Fruit fly (Drosophila melanogaster): ENCODE results near the gene pigs.

The pigs gene

dm6 chrX:6646846-6647245 lies 47.0 kb downstream of the pigs start (continued):
- TF ChIP-seq spab (GFP tag; optimal IDR thresholded peaks at IDR 0.05) (no peak), CG6792 (GFP tag; optimal IDR thresholded peaks at IDR 0.05) (peak; percentile 5), pdm3 (GFP tag; optimal IDR thresholded peaks at IDR 0.05) (no peak), acj6 (GFP tag; optimal IDR thresholded peaks at IDR 0.05) (peak; percentile 26), Eip93F (GFP tag; optimal IDR thresholded peaks at IDR 0.05) (no peak), CG10669 (GFP tag; optimal IDR thresholded peaks at IDR 0.05) (no peak), Blimp-1 (GFP tag; optimal IDR thresholded peaks at IDR 0.05) (no peak), CG7368 (GFP tag; optimal IDR thresholded peaks at IDR 0.05) (no peak), Hr38 (GFP tag; optimal IDR thresholded peaks at IDR 0.05) (no peak), Eip78C (GFP tag) (peak; percentile 73), cyc (GFP tag; optimal IDR thresholded peaks at IDR 0.05) (no peak), svp (GFP tag) (peak; percentile 64), CG11902 (GFP tag; optimal IDR thresholded peaks at IDR 0.05) (no peak), Met (GFP tag; optimal IDR thresholded peaks at IDR 0.05) (no peak), vri (GFP tag; optimal IDR thresholded peaks at IDR 0.05) (no peak), fd85E (GFP tag; optimal IDR thresholded peaks at IDR 0.05) (no peak), ss (GFP tag; optimal IDR thresholded peaks at IDR 0.05) (peak in 1 of 2 experiments; percentile 21), CG6163 (GFP tag; IDR thresholded peaks at IDR 0.05) (0 out of 3 replicates have a peak, but pooled peaks have one; percentile 28), achi (GFP tag; optimal IDR thresholded peaks at IDR 0.05) (peak; percentile 31), CG4318 (GFP tag; optimal IDR thresholded peaks at IDR 0.05) (no peak), Smox (GFP tag; optimal IDR thresholded peaks at IDR 0.05) (peak; percentile 24), fd59A (GFP tag; optimal IDR thresholded peaks at IDR 0.05) (no peak), Ets96B (tag; optimal IDR thresholded peaks at IDR 0.05) (peak; percentile 3)

dm6 chrX:6654198-6654831 lies 54.5 kb downstream of the pigs start, which contains the start of the genes CG3226 and Cdc7:
Gene CG3226, minus strand, starts transcription at chrX:6654248.
Gene Cdc7, plus strand, starts transcription at chrX:6654541.
- peak; percentile 56 for TF ChIP-seq fkh (GFP tag; optimal IDR thresholded peaks at IDR 0.05)
- peak; percentile 53 for TF ChIP-seq CG9139 (GFP tag; optimal IDR thresholded peaks at IDR 0.05)
- peak; percentile 70 for TF ChIP-seq net (GFP tag; optimal IDR thresholded peaks at IDR 0.05)
- TF ChIP-seq Smox (GFP tag; optimal IDR thresholded peaks at IDR 0.05) = peak; percentile 56
- peak; percentile 32 for TF ChIP-seq CG11762 (GFP tag; optimal IDR thresholded peaks at IDR 0.05; ENCODE audit: insufficient read depth)
- peak; percentile 61 for TF ChIP-seq svp (GFP tag)
- peak; percentile 70 for TF ChIP-seq topi (GFP tag; optimal IDR thresholded peaks at IDR 0.05)
- peak; percentile 67 for TF ChIP-seq acj6 (GFP tag; optimal IDR thresholded peaks at IDR 0.05)
- peak; percentile 72 for TF ChIP-seq Met (GFP tag; optimal IDR thresholded peaks at IDR 0.05)
- peak; percentile 60 for TF ChIP-seq CG7368 (GFP tag; optimal IDR thresholded peaks at IDR 0.05)
- TF ChIP-seq Hr38 (GFP tag; optimal IDR thresholded peaks at IDR 0.05) = no peak
- no peak for TF ChIP-seq CG8119 (GFP tag; IDR thresholded peaks at IDR 0.05)
- TF ChIP-seq Eip93F (GFP tag; optimal IDR thresholded peaks at IDR 0.05) = peak; percentile 18
- peak; percentile 9 for TF ChIP-seq CG6276 (GFP tag; optimal IDR thresholded peaks at IDR 0.05)
- peak; percentile 55 for TF ChIP-seq CG8319 (GFP tag; optimal IDR thresholded peaks at IDR 0.05)
- peak; percentile 57 for TF ChIP-seq cyc (GFP tag; optimal IDR thresholded peaks at IDR 0.05)
- peak; percentile 50 for TF ChIP-seq lz (GFP tag; optimal IDR thresholded peaks at IDR 0.05)
- TF ChIP-seq CG11902 (GFP tag; optimal IDR thresholded peaks at IDR 0.05) = no peak
- TF ChIP-seq vri (GFP tag; optimal IDR thresholded peaks at IDR 0.05) = peak; percentile 59
- peak; percentile 64 for TF ChIP-seq CG6792 (GFP tag; optimal IDR thresholded peaks at IDR 0.05)
- TF ChIP-seq CG3032 (tag; optimal IDR thresholded peaks at IDR 0.05) = peak; percentile 45
- TF ChIP-seq CG10631 (GFP tag; optimal IDR thresholded peaks at IDR 0.05) = peak; percentile 46
- no peak for TF ChIP-seq Sox15 (GFP tag; optimal IDR thresholded peaks at IDR 0.05)
- TF ChIP-seq CG15336 (GFP tag; IDR thresholded peaks at IDR 0.05) = no peak
- no peak for TF ChIP-seq CG11294 (GFP tag; IDR thresholded peaks at IDR 0.05)
- TF ChIP-seq fd59A (GFP tag; optimal IDR thresholded peaks at IDR 0.05) = peak; percentile 35
- peak; percentile 22 for TF ChIP-seq dac (GFP tag; optimal IDR thresholded peaks at IDR 0.05)
- no peak for TF ChIP-seq CG4318 (GFP tag; optimal IDR thresholded peaks at IDR 0.05)
- peak; percentile 54; the same call in 1 of the 3 replicates for TF ChIP-seq CG6163 (GFP tag; IDR thresholded peaks at IDR 0.05)
- peak; percentile 53 for TF ChIP-seq Sox14 (GFP tag; optimal IDR thresholded peaks at IDR 0.05)
- TF ChIP-seq CG6854 (GFP tag; optimal IDR thresholded peaks at IDR 0.05) = peak; percentile 66
- peak; percentile 64 to 78 for TF ChIP-seq ss (GFP tag; optimal IDR thresholded peaks at IDR 0.05)
- peak; percentile 53; the same call in 1 of the 3 replicates for TF ChIP-seq eg (GFP tag; IDR thresholded peaks at IDR 0.05)
- peak; percentile 74 for TF ChIP-seq CG6808 (GFP tag; optimal IDR thresholded peaks at IDR 0.05)
- no peak for TF ChIP-seq Hr4 (GFP tag; optimal IDR thresholded peaks at IDR 0.05)
- peak; percentile 42 for TF ChIP-seq CG32006 (GFP tag; optimal IDR thresholded peaks at IDR 0.05)
- TF ChIP-seq Ets96B (tag; optimal IDR thresholded peaks at IDR 0.05) = peak; percentile 32
- TF ChIP-seq dsx (GFP tag; optimal IDR thresholded peaks at IDR 0.05; ENCODE audit: poor library complexity, severe bottlenecking) = peak; percentile 33
- no peak for TF ChIP-seq Ets21C (GFP tag; optimal IDR thresholded peaks at IDR 0.05)

Measured in whole organism, prepupa.